Fruit fly (Drosophila melanogaster) whole organism, embryonic: ENCODE results near the gene rho-6.

Source experiments
- Aef1 ChIP-seq: fragments of 200-800 bp; sonication (Bioruptor generic); IDR thresholded peaks from 3 replicates; pipeline ENCODE4 v1.3.6; 2022; ENCODE audit warnings: missing biosample characterization, missing genetic modification characterization
- C15 ChIP-seq: fragments of 200-800 bp; sonication (Bioruptor generic); IDR thresholded peaks from 3 replicates; pipeline ENCODE4 v1.3.6; 2022; ENCODE audit warnings: missing biosample characterization, missing genetic modification characterization
- CG10209 ChIP-seq: fragments of 200-800 bp; sonication (Bioruptor generic); optimal IDR thresholded peaks from 3 replicates; lab custom pipeline; 2017; ENCODE audit warnings: missing biosample characterization, mild to moderate bottlenecking, missing genetic modification characterization, missing genetic modification reagents
- CG10431 ChIP-seq: fragments of 200-800 bp; sonication (Bioruptor generic); optimal IDR thresholded peaks from 3 replicates; lab custom pipeline; 2018; ENCODE audit warnings: missing biosample characterization, mild to moderate bottlenecking, missing genetic modification characterization
- CG13296 ChIP-seq: fragments of 200-800 bp; sonication (Bioruptor generic); optimal IDR thresholded peaks from 3 replicates; lab custom pipeline; 2018; ENCODE audit warnings: missing biosample characterization, mild to moderate bottlenecking, missing genetic modification characterization
- CG14441 ChIP-seq: fragments of 200-800 bp; sonication (Bioruptor generic); IDR thresholded peaks from 2 replicates; pipeline ENCODE4 v1.3.6; 2022; ENCODE audit warnings: missing biosample characterization, missing genetic modification characterization
- CG15601 ChIP-seq: fragments of 200-800 bp; sonication (Bioruptor generic); optimal IDR thresholded peaks from 3 replicates; lab custom pipeline; 2019; ENCODE audit warnings: missing biosample characterization, mild to moderate bottlenecking, missing genetic modification characterization, moderate library complexity
- CG18476 ChIP-seq: fragments of 200-800 bp; sonication (Bioruptor generic); optimal IDR thresholded peaks from 2 replicates; lab custom pipeline; 2016; ENCODE audit warnings: missing biosample characterization, mild to moderate bottlenecking, missing genetic modification characterization
- CG31388 ChIP-seq: fragments of 200-800 bp; sonication (Bioruptor generic); optimal IDR thresholded peaks from 2 replicates; lab custom pipeline; 2016; ENCODE audit warnings: missing biosample characterization, missing genetic modification characterization
- CG34422 ChIP-seq: fragments of 200-800 bp; sonication (Bioruptor generic); IDR thresholded peaks from 3 replicates; pipeline ENCODE4 v1.3.6; 2022; ENCODE audit warnings: missing biosample characterization, missing genetic modification characterization
- CG42726 ChIP-seq: fragments of 200-800 bp; sonication (Bioruptor generic); IDR thresholded peaks from 2 replicates; pipeline ENCODE4 v1.3.6; 2022; ENCODE audit warnings: missing biosample characterization, missing genetic modification characterization; ENCODE audit not compliant: partially characterized antibody
- CG43689 ChIP-seq: fragments of 200-800 bp; sonication (Bioruptor generic); IDR thresholded peaks from 2 replicates; pipeline ENCODE4 v1.3.6; 2022; ENCODE audit warnings: missing biosample characterization, missing genetic modification characterization
- CG4617 ChIP-seq: fragments of 200-800 bp; sonication (Bioruptor generic); optimal IDR thresholded peaks from 3 replicates; lab custom pipeline; 2016; ENCODE audit warnings: missing biosample characterization, missing genetic modification characterization, borderline replicate concordance
- CG5180 ChIP-seq: fragments of 200-800 bp; sonication (Bioruptor generic); optimal IDR thresholded peaks from 3 replicates; lab custom pipeline; 2017; ENCODE audit warnings: missing biosample characterization, missing genetic modification characterization, mild to moderate bottlenecking, moderate library complexity, missing genetic modification reagents
- CG7745 ChIP-seq: fragments of 200-800 bp; sonication (Bioruptor generic); optimal IDR thresholded peaks from 2 replicates; lab custom pipeline; 2018; ENCODE audit warnings: missing biosample characterization, mild to moderate bottlenecking, missing genetic modification characterization, moderate library complexity
- CG8089 ChIP-seq: fragments of 200-800 bp; sonication (Bioruptor generic); optimal IDR thresholded peaks from 3 replicates; lab custom pipeline; 2016; ENCODE audit warnings: missing biosample characterization, missing genetic modification characterization
- CG8290 ChIP-seq, 3 experiments: fragments of 200-800 bp; sonication (Bioruptor generic); optimal IDR thresholded peaks; 2 replicates each; lab custom pipeline; 2016 to 2019; ENCODE audit warnings: missing biosample characterization in 3 of 3, missing genetic modification characterization in 3 of 3, mild to moderate bottlenecking in 2 of 3, moderate library complexity in 1 of 3
- CG8765 ChIP-seq: fragments of 200-800 bp; sonication (Bioruptor generic); IDR thresholded peaks from 2 replicates; pipeline ENCODE4 v1.3.6; 2022; ENCODE audit warnings: missing biosample characterization, missing genetic modification characterization
- CG9797 ChIP-seq: fragments of 200-800 bp; sonication (Bioruptor generic); optimal IDR thresholded peaks from 3 replicates; lab custom pipeline; 2018; ENCODE audit warnings: missing biosample characterization, mild to moderate bottlenecking, missing genetic modification characterization
- D19B ChIP-seq: fragments of 200-800 bp; sonication (Bioruptor generic); optimal IDR thresholded peaks from 2 replicates; lab custom pipeline; 2017; ENCODE audit warnings: missing biosample characterization, mild to moderate bottlenecking, missing genetic modification characterization
- Dfd ChIP-seq, 2 experiments: fragments of >200 bp; optimal IDR thresholded peaks; 2 replicates each; lab custom pipeline; 2017; ENCODE audit warnings: missing biosample characterization in 2 of 2, missing genetic modification characterization in 2 of 2
- Max ChIP-seq: fragments of 200-800 bp; sonication (Bioruptor generic); optimal IDR thresholded peaks from 2 replicates; lab custom pipeline; 2016; ENCODE audit warnings: missing biosample characterization, mild to moderate bottlenecking, missing genetic modification characterization
- Nf-YB ChIP-seq: fragments of 200-800 bp; sonication (Bioruptor generic); optimal IDR thresholded peaks from 3 replicates; lab custom pipeline; 2019; ENCODE audit warnings: missing biosample characterization, mild to moderate bottlenecking, missing genetic modification characterization, moderate library complexity
- Nf-YC ChIP-seq: fragments of 200-800 bp; optimal IDR thresholded peaks from 3 replicates; lab custom pipeline; 2019; ENCODE audit warnings: missing biosample characterization, mild to moderate bottlenecking, missing genetic modification characterization, moderate library complexity
- Trl ChIP-seq, 3 experiments: fragments of >200 bp in 2 of 3; fragments of 200-800 bp in 1 of 3; sonication (Bioruptor generic) in 1 of 3; optimal IDR thresholded peaks; 2 replicates in 1 of 3; 3 replicates in 2 of 3; lab custom pipeline; 2016 to 2017; ENCODE audit warnings: missing biosample characterization in 1 of 3, missing genetic modification characterization in 1 of 3
- ato ChIP-seq: fragments of 200-800 bp; sonication (Bioruptor generic); IDR thresholded peaks from 2 replicates; pipeline ENCODE4 v1.3.6; 2022; ENCODE audit warnings: missing biosample characterization, missing genetic modification characterization; ENCODE audit not compliant: partially characterized antibody
- chif ChIP-seq, 2 experiments: fragments of 200-800 bp; sonication (Bioruptor generic); optimal IDR thresholded peaks; 3 replicates each; lab custom pipeline; 2016; ENCODE audit warnings: missing biosample characterization in 2 of 2, missing genetic modification characterization in 2 of 2
- corto ChIP-seq: fragments of 200-800 bp; sonication (Bioruptor generic); optimal IDR thresholded peaks from 2 replicates; lab custom pipeline; 2016; ENCODE audit warnings: missing biosample characterization, mild to moderate bottlenecking, missing genetic modification characterization, moderate library complexity
- croc ChIP-seq: fragments of 200-800 bp; sonication (Bioruptor generic); conservative IDR thresholded peaks from 3 replicates; pipeline ENCODE4 v1.3.6; 2022; ENCODE audit warnings: missing biosample characterization, missing genetic modification characterization
- exex ChIP-seq: fragments of 200-800 bp; sonication (Bioruptor generic); optimal IDR thresholded peaks from 4 replicates; lab custom pipeline; 2018; ENCODE audit warnings: missing biosample characterization, mild to moderate bottlenecking, missing genetic modification characterization, moderate library complexity
- hbn ChIP-seq: fragments of 200-800 bp; sonication (Bioruptor generic); IDR thresholded peaks from 2 replicates; pipeline ENCODE4 v1.3.6; 2022; ENCODE audit warnings: missing biosample characterization, missing genetic modification characterization; ENCODE audit not compliant: partially characterized antibody
- lov ChIP-seq, 2 experiments: fragments of 200-800 bp in 1 of 2; fragments of >200 bp in 1 of 2; sonication (Bioruptor generic) in 1 of 2; IDR thresholded peaks in 1 of 2; optimal IDR thresholded peaks in 1 of 2; 2 replicates in 1 of 2; 3 replicates in 1 of 2; pipeline versions ENCODE4 v1.3.6 to Lab custom; 2017 to 2022; ENCODE audit warnings: missing biosample characterization in 1 of 2, missing genetic modification characterization in 1 of 2
- mirr ChIP-seq: fragments of 200-800 bp; sonication (Bioruptor generic); optimal IDR thresholded peaks from 3 replicates; lab custom pipeline; 2018; ENCODE audit warnings: missing biosample characterization, mild to moderate bottlenecking, missing genetic modification characterization
- onecut ChIP-seq: fragments of 200-800 bp; sonication (Bioruptor generic); IDR thresholded peaks from 2 replicates; pipeline ENCODE4 v1.3.6; 2022; ENCODE audit warnings: missing biosample characterization, missing genetic modification characterization
- sens ChIP-seq: fragments of 200-800 bp; sonication (Bioruptor generic); peaks from one replicate; lab custom pipeline; 2016; ENCODE audit warnings: missing biosample characterization, missing genetic modification characterization
- sr ChIP-seq: fragments of 200-800 bp; sonication (Bioruptor generic); IDR thresholded peaks from 3 replicates; pipeline ENCODE4 v1.3.6; 2022; ENCODE audit warnings: missing biosample characterization, missing genetic modification characterization
- stwl ChIP-seq: fragments of 200-800 bp; sonication (Bioruptor generic); optimal IDR thresholded peaks from 3 replicates; lab custom pipeline; 2018; ENCODE audit warnings: missing biosample characterization, mild to moderate bottlenecking, missing genetic modification characterization, moderate library complexity
- trem ChIP-seq: fragments of 200-800 bp; optimal IDR thresholded peaks from 3 replicates; lab custom pipeline; 2019; ENCODE audit warnings: missing biosample characterization, mild to moderate bottlenecking, missing genetic modification characterization, moderate library complexity
- trh ChIP-seq: fragments of 200-800 bp; sonication (Bioruptor generic); optimal IDR thresholded peaks from 2 replicates; lab custom pipeline; 2016; ENCODE audit warnings: missing biosample characterization, missing genetic modification characterization
- zen2 ChIP-seq: fragments of 200-800 bp; sonication (Bioruptor generic); IDR thresholded peaks from 3 replicates; pipeline ENCODE4 v1.3.6; 2022; ENCODE audit warnings: missing biosample characterization, missing genetic modification characterization; ENCODE audit not compliant: partially characterized antibody

The rho-6 gene

dm6 chr2L:12114159-12114558, 19.1 kb downstream of the rho-6 start, which contains the start of gene CG17211:
TSS of gene CG17211 (plus strand) at chr2L:12114360.
- TF ChIP-seq CG5180 (GFP tag; lab: Kevin White, UChicago) (peak; percentile 92), Trl (optimal IDR thresholded peaks at IDR 0.05; lab: Kevin White, UChicago) (peak in 1 of 2 experiments; percentile 17), Trl (GFP tag; optimal IDR thresholded peaks at IDR 0.05; lab: Kevin White, UChicago) (no peak), sr (GFP tag; lab: Robert Waterston, UW) (no peak), sens (GFP tag; lab: Kevin White, UChicago) (peak; percentile 29)

- TF ChIP-seq CG18476 (no peak), corto (GFP tag; lab: Kevin White, UChicago) (peak; percentile 14)
Observed at dm6 chr2L:12112943-12113557, 20.2 kb downstream of the rho-6 start.

- TF ChIP-seq CG42726 (GFP tag; lab: Robert Waterston, UW) (0 out of 2 replicates have a peak, but pooled peaks have one; percentile 6), exex (tag; lab: Kevin White, UChicago) (peak; percentile 50), Max (GFP tag; lab: Kevin White, UChicago) (no peak), CG15601 (tag; lab: Kevin White, UChicago) (no peak), trem (tag; lab: Kevin White, UChicago) (no peak)
Observed at dm6 chr2L:12110810-12111209, 22.4 kb downstream of the rho-6 start, which contains the start of gene Phae2. TSS of gene Phae2 (plus strand) at chr2L:12111110.

- TF ChIP-seq hbn (GFP tag; lab: Robert Waterston, UW), result peak; percentile 74
- no peak for TF ChIP-seq CG13296 (GFP tag; lab: Kevin White, UChicago)
- peak; percentile 76 for TF ChIP-seq ato (GFP tag; lab: Robert Waterston, UW)
- no peak for TF ChIP-seq CG8765 (GFP tag; lab: Robert Waterston, UW)
- peak; percentile 40 for TF ChIP-seq Nf-YC (tag; lab: Kevin White, UChicago)
- TF ChIP-seq mirr, result no peak
- no peak for TF ChIP-seq Dfd (GFP tag; optimal IDR thresholded peaks at IDR 0.05; lab: Kevin White, UChicago)
- peak; percentile 62; the same call in 1 of the 3 replicates for TF ChIP-seq zen2 (GFP tag; lab: Robert Waterston, UW)
- TF ChIP-seq lov (optimal IDR thresholded peaks at IDR 0.05; lab: Kevin White, UChicago), result no peak
- no peak for TF ChIP-seq lov (GFP tag; IDR thresholded peaks at IDR 0.05; lab: Robert Waterston, UW)
- no peak for TF ChIP-seq chif (GFP tag; optimal IDR thresholded peaks at IDR 0.05; lab: Kevin White, UChicago)
- peak; percentile 81 for TF ChIP-seq CG9797 (GFP tag; lab: Kevin White, UChicago)
- no peak for TF ChIP-seq CG14441
- TF ChIP-seq Aef1, result no peak
- TF ChIP-seq D19B, result no peak
- TF ChIP-seq CG10431, result no peak
- no peak; the same call in 1 of the 2 replicates for TF ChIP-seq CG43689
- no peak for TF ChIP-seq CG7745 (tag; lab: Kevin White, UChicago)
- TF ChIP-seq trh (GFP tag; lab: Kevin White, UChicago), result no peak
- peak; percentile 13 for TF ChIP-seq Nf-YB (GFP tag; lab: Kevin White, UChicago)
- no peak for TF ChIP-seq CG8089 (GFP tag; lab: Kevin White, UChicago)
- peak; percentile 98 for TF ChIP-seq stwl (tag; lab: Kevin White, UChicago)
- TF ChIP-seq croc, result no peak
- TF ChIP-seq CG10209, result no peak
- TF ChIP-seq CG31388, result no peak
- TF ChIP-seq CG8290 (GFP tag; optimal IDR thresholded peaks at IDR 0.05; lab: Kevin White, UChicago), result peak; percentile 59
- no peak for TF ChIP-seq CG8290 (tag; optimal IDR thresholded peaks at IDR 0.05; lab: Kevin White, UChicago)
- TF ChIP-seq CG4617 (GFP tag; lab: Kevin White, UChicago), result peak; percentile 95
- no peak for TF ChIP-seq C15 (GFP tag; lab: Robert Waterston, UW)
- no peak for TF ChIP-seq onecut (GFP tag; lab: Robert Waterston, UW)
- peak; percentile 85; the same call in 1 of the 3 replicates for TF ChIP-seq CG34422 (GFP tag; lab: Robert Waterston, UW)
Observed at dm6 chr2L:12108779-12109564, 24.2 kb downstream of the rho-6 start, which contains the start of the genes Rab6 and Phae1. TSS of gene Rab6 (minus strand) at chr2L:12109116. TSS of gene Phae1 (plus strand) at chr2L:12109417.
